Fruit fly (Drosophila melanogaster) whole organism, wandering third instar larva: ENCODE data around the gene Kal1.

Experiments used
- CG32264 ChIP-seq: fragments of 200-800 bp; sonication (Bioruptor generic); optimal IDR thresholded peaks from 2 replicates; lab custom pipeline; 2016; ENCODE audit warnings: missing biosample characterization, missing genetic modification characterization
- CG9705 ChIP-seq: fragments of 200-800 bp; sonication (Bioruptor generic); optimal IDR thresholded peaks from 2 replicates; lab custom pipeline; 2018; ENCODE audit warnings: missing biosample characterization, mild to moderate bottlenecking, missing genetic modification characterization
- GATAd ChIP-seq: sonication (Bioruptor generic); optimal IDR thresholded peaks from 2 replicates; lab custom pipeline; 2016; ENCODE audit warnings: missing biosample characterization, missing genetic modification characterization
- Hr83 ChIP-seq: fragments of 200-300 bp; sonication (Bioruptor generic); optimal IDR thresholded peaks from 2 replicates; lab custom pipeline; 2016; ENCODE audit warnings: missing biosample characterization, mild to moderate bottlenecking, missing genetic modification characterization, moderate library complexity; ENCODE audit not compliant: poor library complexity, severe bottlenecking
- Rel ChIP-seq, 2 experiments: fragments of 200-800 bp; sonication (Bioruptor generic) in 1 of 2; optimal IDR thresholded peaks; 2 replicates in 1 of 2; 3 replicates in 1 of 2; lab custom pipeline; 2016 to 2019; ENCODE audit warnings: mild to moderate bottlenecking in 2 of 2, missing biosample characterization in 2 of 2, missing genetic modification characterization in 2 of 2, moderate library complexity in 1 of 2
- dl ChIP-seq, 2 experiments: fragments of 175-275, 200-275 bp in 1 of 2; fragments of 200-275 bp in 1 of 2; sonication (Bioruptor generic); optimal IDR thresholded peaks; lab custom pipeline; 2018; ENCODE audit warnings: mild to moderate bottlenecking in 2 of 2, missing biosample characterization in 2 of 2, missing genetic modification characterization in 2 of 2, moderate library complexity in 2 of 2; ENCODE audit not compliant: partially characterized antibody in 2 of 2, insufficient read depth in 1 of 2
- fru ChIP-seq: fragments of 200-800 bp; sonication (Bioruptor generic); optimal IDR thresholded peaks from 3 replicates; lab custom pipeline; 2016; ENCODE audit warnings: missing biosample characterization, mild to moderate bottlenecking, missing genetic modification characterization
- pan ChIP-seq: fragments of >200 bp; optimal IDR thresholded peaks from 2 replicates; lab custom pipeline; 2017
- psq ChIP-seq: fragments of 200-800 bp; sonication (Bioruptor generic); optimal IDR thresholded peaks from 3 replicates; lab custom pipeline; 2017; ENCODE audit warnings: missing biosample characterization, mild to moderate bottlenecking, missing genetic modification characterization, moderate library complexity
- sv ChIP-seq: fragments of 200-800 bp; sonication (Bioruptor generic); optimal IDR thresholded peaks from 3 replicates; lab custom pipeline; 2016; ENCODE audit warnings: missing biosample characterization, missing genetic modification characterization
- tai ChIP-seq: sonication (Bioruptor generic); optimal IDR thresholded peaks from 2 replicates; lab custom pipeline; 2016; ENCODE audit warnings: missing biosample characterization, missing genetic modification characterization
- usp ChIP-seq: fragments of >200 bp; optimal IDR thresholded peaks from 2 replicates; lab custom pipeline; 2017; ENCODE audit warnings: missing biosample characterization, missing genetic modification characterization
- woc ChIP-seq: sonication (Bioruptor generic); optimal IDR thresholded peaks from 2 replicates; lab custom pipeline; 2016; ENCODE audit warnings: missing biosample characterization, mild to moderate bottlenecking, missing genetic modification characterization

- TF ChIP-seq Hr83 (GFP tag; lab: Kevin White, UChicago) (no peak), woc (GFP tag; lab: Kevin White, UChicago) (no peak), CG32264 (GFP tag; lab: Kevin White, UChicago) (no peak), tai (no peak), psq (GFP tag; lab: Kevin White, UChicago) (peak; percentile 61), GATAd (GFP tag; lab: Kevin White, UChicago) (no peak), sv (GFP tag; lab: Kevin White, UChicago) (no peak), dl (GFP tag; optimal IDR thresholded peaks at IDR 0.05; lab: Kevin White, UChicago; ENCODE audit: insufficient read depth in 1 of 2, partially characterized antibody in 2 of 2) (no peak), fru (GFP tag; lab: Kevin White, UChicago) (no peak), Rel (GFP tag; optimal IDR thresholded peaks at IDR 0.05; lab: Kevin White, UChicago) (no peak), Rel (tag; optimal IDR thresholded peaks at IDR 0.05; lab: Kevin White, UChicago) (no peak), usp (no peak), pan (lab: Kevin White, UChicago) (no peak), CG9705 (GFP tag; lab: Kevin White, UChicago) (no peak)
Observed at dm6 chr3R:24092590-24093151, 48.5 kb upstream of the Kal1 start.
